Worm (Caenorhabditis elegans) whole organism, late embryonic: Measurements from ENCODE around the gene ssp-10.

ENCODE experiments used
- C08G9.2 ChIP-seq: sonication (generic microtip); optimal IDR thresholded peaks from 2 replicates; lab custom pipeline; 2016; ENCODE audit warnings: mild to moderate bottlenecking, missing genetic modification characterization, moderate library complexity, missing compliant biosample characterization
- C38D4.7 ChIP-seq: fragments of 200-800 bp; sonication (Bioruptor generic); optimal IDR thresholded peaks from 2 replicates; lab custom pipeline; 2018; ENCODE audit warnings: mild to moderate bottlenecking, missing genetic modification characterization, moderate library complexity, missing compliant biosample characterization
- F13H6.1 ChIP-seq: sonication (generic microtip); optimal IDR thresholded peaks from 2 replicates; lab custom pipeline; 2016; ENCODE audit warnings: missing genetic modification characterization, missing compliant biosample characterization
- ahr-1 ChIP-seq: sonication (generic microtip); optimal IDR thresholded peaks from 2 replicates; lab custom pipeline; 2016; ENCODE audit warnings: missing genetic modification characterization, missing compliant biosample characterization
- ama-1 ChIP-seq: fragments of 150-350 bp; optimal IDR thresholded peaks from 2 replicates; lab custom pipeline; 2014
- ceh-14 ChIP-seq: sonication (generic microtip); optimal IDR thresholded peaks from 2 replicates; lab custom pipeline; 2016; ENCODE audit warnings: missing genotype, missing genetic modification characterization, missing compliant biosample characterization
- ceh-19 ChIP-seq: fragments of 200-800 bp; sonication (Bioruptor generic); optimal IDR thresholded peaks from 2 replicates; lab custom pipeline; 2018; ENCODE audit warnings: mild to moderate bottlenecking, missing genetic modification characterization, missing compliant biosample characterization
- ceh-2 ChIP-seq: sonication (generic microtip); optimal IDR thresholded peaks from 2 replicates; lab custom pipeline; 2016; ENCODE audit warnings: missing genotype, missing genetic modification characterization, missing compliant biosample characterization
- ceh-24 ChIP-seq: sonication (generic microtip); optimal IDR thresholded peaks from 2 replicates; lab custom pipeline; 2016; ENCODE audit warnings: mild to moderate bottlenecking, missing genetic modification characterization, missing compliant biosample characterization
- ceh-34 ChIP-seq: sonication (generic microtip); optimal IDR thresholded peaks from 2 replicates; lab custom pipeline; 2016; ENCODE audit warnings: mild to moderate bottlenecking, missing genetic modification characterization, missing compliant biosample characterization
- ceh-45 ChIP-seq: fragments of 200-800 bp; sonication (Bioruptor generic); IDR thresholded peaks from 2 replicates; pipeline ENCODE4 v1.3.6; 2022; ENCODE audit warnings: missing genetic modification reagents, missing genetic modification characterization, missing compliant biosample characterization
- che-1 ChIP-seq: sonication (generic microtip); optimal IDR thresholded peaks from 2 replicates; lab custom pipeline; 2016; ENCODE audit warnings: mild to moderate bottlenecking, missing genetic modification characterization, missing compliant biosample characterization
- dmd-4 ChIP-seq: sonication (generic microtip); optimal IDR thresholded peaks from 2 replicates; lab custom pipeline; 2016; ENCODE audit warnings: borderline replicate concordance, missing genetic modification characterization, missing compliant biosample characterization
- dve-1 ChIP-seq: sonication (generic microtip); optimal IDR thresholded peaks from 2 replicates; lab custom pipeline; 2017; ENCODE audit warnings: antibody characterized with exemption, mild to moderate bottlenecking, missing genetic modification characterization, missing compliant biosample characterization
- elt-2 ChIP-seq: sonication (generic microtip); optimal IDR thresholded peaks from 2 replicates; lab custom pipeline; 2016; ENCODE audit warnings: missing genetic modification reagents, missing genetic modification characterization, missing compliant biosample characterization
- elt-4 ChIP-seq: sonication (generic microtip); optimal IDR thresholded peaks from 2 replicates; lab custom pipeline; 2016; ENCODE audit warnings: missing genetic modification characterization, missing compliant biosample characterization
- fkh-6 ChIP-seq: sonication (generic microtip); optimal IDR thresholded peaks from 2 replicates; lab custom pipeline; 2016; ENCODE audit warnings: missing genetic modification characterization, missing compliant biosample characterization
- hlh-30 ChIP-seq: sonication (generic microtip); optimal IDR thresholded peaks from 2 replicates; lab custom pipeline; 2017; ENCODE audit warnings: antibody characterized with exemption, missing genetic modification characterization, missing compliant biosample characterization; ENCODE audit not compliant: insufficient read depth
- hlh-6 ChIP-seq: sonication (generic microtip); optimal IDR thresholded peaks from 2 replicates; lab custom pipeline; 2016; ENCODE audit warnings: missing genotype, missing genetic modification characterization, missing compliant biosample characterization
- nhr-11 ChIP-seq: fragments of 150-350 bp; optimal IDR thresholded peaks from 2 replicates; lab custom pipeline; 2014; ENCODE audit warnings: missing biosample characterization, missing genetic modification characterization
- nhr-232 ChIP-seq: sonication (generic microtip); optimal IDR thresholded peaks from 2 replicates; lab custom pipeline; 2016; ENCODE audit warnings: missing genetic modification characterization, missing compliant biosample characterization
- npax-4 ChIP-seq: sonication (generic microtip); optimal IDR thresholded peaks from 2 replicates; lab custom pipeline; 2016; ENCODE audit warnings: missing genetic modification characterization, missing compliant biosample characterization
- pha-2 ChIP-seq: sonication (generic microtip); optimal IDR thresholded peaks from 2 replicates; lab custom pipeline; 2017; ENCODE audit warnings: mild to moderate bottlenecking, missing genetic modification characterization, missing compliant biosample characterization
- pros-1 ChIP-seq: fragments of 150-350 bp; optimal IDR thresholded peaks from 2 replicates; lab custom pipeline; 2014; ENCODE audit warnings: missing biosample characterization, missing genetic modification reagents, missing genetic modification characterization
- ref-2 ChIP-seq: sonication (generic microtip); optimal IDR thresholded peaks from 2 replicates; lab custom pipeline; 2016; ENCODE audit warnings: missing genetic modification characterization, missing compliant biosample characterization
- rnt-1 ChIP-seq: sonication (generic microtip); optimal IDR thresholded peaks from 2 replicates; lab custom pipeline; 2016; ENCODE audit warnings: missing genetic modification characterization, missing compliant biosample characterization
- sdc-2 ChIP-seq: sonication (generic microtip); optimal IDR thresholded peaks from 2 replicates; lab custom pipeline; 2016; ENCODE audit warnings: missing genotype, missing genetic modification characterization, missing compliant biosample characterization
- sox-2 ChIP-seq: fragments of 200-800 bp; sonication (Bioruptor generic); IDR thresholded peaks from 2 replicates; pipeline ENCODE4 v1.3.6; 2022; ENCODE audit warnings: missing genetic modification reagents, missing genetic modification characterization, missing compliant biosample characterization
- sox-4 ChIP-seq: sonication (generic microtip); optimal IDR thresholded peaks from 2 replicates; lab custom pipeline; 2017; ENCODE audit warnings: mild to moderate bottlenecking, missing genetic modification characterization, inconsistent platforms, missing compliant biosample characterization
- tbx-2 ChIP-seq: sonication (generic microtip); optimal IDR thresholded peaks from 2 replicates; lab custom pipeline; 2016; ENCODE audit warnings: missing genetic modification characterization, missing compliant biosample characterization
- unc-3 ChIP-seq, 2 experiments: fragments of 200-800 bp in 1 of 2; sonication (Bioruptor generic) in 1 of 2; sonication (generic microtip) in 1 of 2; conservative IDR thresholded peaks in 1 of 2; optimal IDR thresholded peaks in 1 of 2; 2 replicates each; pipeline versions ENCODE4 v1.3.6 to Lab custom; 2016 to 2022; ENCODE audit warnings: missing compliant biosample characterization in 2 of 2, missing genetic modification characterization in 2 of 2, missing genetic modification reagents in 1 of 2
- unc-42 ChIP-seq: sonication (generic microtip); optimal IDR thresholded peaks from 2 replicates; lab custom pipeline; 2016; ENCODE audit warnings: missing genotype, missing genetic modification characterization, missing compliant biosample characterization
- ztf-16 ChIP-seq: sonication (generic microtip); optimal IDR thresholded peaks from 2 replicates; lab custom pipeline; 2017; ENCODE audit warnings: missing genetic modification characterization, missing compliant biosample characterization

The ssp-10 gene

DNA sequence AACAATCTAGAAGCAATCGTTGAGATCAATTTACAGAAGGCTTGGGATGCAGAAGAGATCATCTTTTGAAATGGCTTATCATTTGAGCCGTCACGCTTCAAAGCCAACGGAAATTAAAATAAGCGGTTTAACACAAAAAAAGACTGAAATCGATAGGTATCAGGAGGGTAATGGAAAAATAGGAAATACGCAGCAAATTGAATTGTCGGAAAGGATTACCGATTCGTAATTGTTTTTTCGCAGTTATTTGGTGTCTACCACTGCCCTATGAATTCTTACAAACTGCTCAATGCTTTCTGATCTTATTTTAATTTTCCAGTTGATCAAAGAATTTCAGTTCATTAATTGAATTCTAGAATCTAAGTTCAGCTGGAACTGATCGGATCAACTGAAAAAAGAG is 39.3 kb downstream of the ssp-10 start:
- no peak for TF ChIP-seq nhr-232 (tag; lab: Kevin White, UChicago)
- no peak for TF ChIP-seq C08G9.2 (tag; lab: Kevin White, UChicago)
- TF ChIP-seq ztf-16: no peak
- TF ChIP-seq ceh-24: no peak
- TF ChIP-seq ref-2: no peak
- no peak for TF ChIP-seq ceh-2 (tag; lab: Kevin White, UChicago)
- no peak for TF ChIP-seq sdc-2 (tag; lab: Kevin White, UChicago)
- no peak for TF ChIP-seq elt-2 (tag; lab: Kevin White, UChicago)

DNA sequence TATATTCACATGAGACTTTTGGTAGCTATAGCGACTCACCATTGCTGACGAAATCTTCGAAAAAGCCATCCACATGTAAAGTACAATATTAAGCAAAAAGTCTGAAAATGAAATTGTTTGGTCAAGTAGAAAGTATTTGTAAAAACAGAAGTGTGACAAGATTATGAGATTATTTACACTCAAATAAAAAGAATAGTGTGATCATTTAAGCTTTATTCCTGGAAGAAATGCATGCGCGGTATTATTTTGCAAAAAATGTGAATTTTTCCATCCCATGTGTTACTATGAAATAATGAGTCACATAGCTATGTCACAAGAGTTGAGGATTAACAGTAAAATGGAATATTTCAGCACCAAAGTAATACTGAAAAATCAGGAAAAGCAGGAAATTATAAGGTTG is 40.2 kb downstream of the ssp-10 start, which contains the start of gene dct-15:
TSS of gene dct-15 (minus strand) at position 101 of the 400 bp plus-strand sequence.
- TF ChIP-seq ceh-14 (tag; lab: Kevin White, UChicago) (no peak), ceh-34 (tag; lab: Kevin White, UChicago) (no peak), hlh-30 (tag; lab: Kevin White, UChicago) (no peak), dve-1 (tag; lab: Kevin White, UChicago) (no peak), nhr-11 (tag; lab: Kevin White, UChicago) (no peak), sox-2 (GFP tag; lab: Robert Waterston, UW) (no peak), ceh-45 (GFP tag; lab: Robert Waterston, UW) (no peak), pros-1 (tag; lab: Kevin White, UChicago) (no peak), dmd-4 (tag; lab: Kevin White, UChicago) (no peak), fkh-6 (tag; lab: Kevin White, UChicago) (no peak), F13H6.1 (no peak), ahr-1 (tag; lab: Kevin White, UChicago) (no peak), npax-4 (no peak), hlh-6 (no peak), ceh-2 (tag; lab: Kevin White, UChicago) (no peak), ama-1 (no peak), unc-42 (tag; lab: Kevin White, UChicago) (no peak), sox-4 (tag; lab: Kevin White, UChicago) (no peak), che-1 (tag; lab: Kevin White, UChicago) (no peak)

DNA sequence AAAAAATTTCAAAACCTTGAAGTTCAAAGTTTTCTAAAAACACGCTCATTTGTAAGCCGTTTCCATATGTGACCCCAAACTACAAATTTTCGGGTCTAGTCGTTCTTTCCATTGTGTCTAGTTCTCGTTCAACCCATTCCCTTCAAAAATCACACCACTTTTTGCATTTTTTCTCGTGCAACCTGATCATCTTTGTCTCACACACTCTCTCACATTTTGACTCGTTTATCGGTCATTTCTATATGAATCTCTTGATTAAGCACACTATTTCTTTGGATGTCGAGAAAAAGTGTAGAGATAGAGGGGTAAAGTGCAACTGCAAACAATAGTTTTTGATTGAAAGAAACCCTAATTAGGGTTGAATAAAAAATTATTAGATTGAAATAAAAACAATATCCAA is 47.3 kb downstream of the ssp-10 start:
- TF ChIP-seq sox-4 (tag; lab: Kevin White, UChicago): no peak
- TF ChIP-seq pha-2: no peak
- TF ChIP-seq unc-42 (tag; lab: Kevin White, UChicago): peak; percentile 6
- no peak for TF ChIP-seq nhr-232 (tag; lab: Kevin White, UChicago)

DNA sequence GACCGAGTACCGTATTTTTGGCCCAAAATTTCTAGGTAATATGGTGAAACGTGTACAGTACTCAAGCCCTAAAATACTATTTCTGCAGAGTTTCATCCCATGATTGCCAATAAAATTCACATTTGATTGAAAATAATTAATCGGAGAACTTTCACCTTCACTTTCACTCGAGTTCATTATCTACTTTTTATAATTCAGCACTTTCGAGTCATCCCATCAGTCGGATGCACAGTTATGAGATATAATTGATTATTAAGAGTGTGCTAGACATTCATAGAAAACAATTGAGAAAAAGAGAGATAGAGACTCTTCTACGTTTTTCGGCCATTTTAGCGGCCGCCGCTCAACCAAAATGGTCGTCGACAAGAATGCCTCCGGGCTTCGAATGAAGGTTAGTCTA is 48.1 kb downstream of the ssp-10 start, which contains the start of gene fat-3:
TSS of gene fat-3 (plus strand) at position 313 of the 400 bp plus-strand sequence.
- TF ChIP-seq sdc-2 (tag; lab: Kevin White, UChicago) (no peak), C08G9.2 (tag; lab: Kevin White, UChicago) (no peak), unc-3 (GFP tag; conservative IDR thresholded peaks at IDR 0.05; lab: Robert Waterston, UW) (no peak), unc-3 (tag; optimal IDR thresholded peaks at IDR 0.05; lab: Kevin White, UChicago) (no peak), npax-4 (no peak), rnt-1 (no peak), unc-42 (tag; lab: Kevin White, UChicago) (no peak), elt-4 (tag; lab: Kevin White, UChicago) (no peak), C38D4.7 (GFP tag; lab: Kevin White, UChicago) (no peak), tbx-2 (no peak), ceh-19 (GFP tag; lab: Kevin White, UChicago) (no peak)

DNA sequence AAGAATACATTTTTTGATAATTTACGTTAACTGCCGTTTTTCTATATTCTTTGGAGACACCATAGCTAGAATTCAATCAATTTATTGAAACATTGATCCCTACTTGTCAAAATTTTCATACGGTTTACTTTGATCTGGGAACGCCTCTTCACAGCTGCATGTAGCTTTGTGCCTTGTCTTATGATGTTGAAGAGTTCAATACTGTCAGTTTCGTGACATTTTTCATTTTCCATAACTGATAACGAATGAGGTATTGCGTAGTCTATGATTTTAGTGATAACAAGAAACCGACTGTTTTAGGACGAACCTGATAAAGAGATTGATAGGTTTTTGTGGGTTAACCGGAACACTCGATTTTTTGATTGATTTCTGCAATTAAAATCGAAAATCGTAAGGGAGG is 49.4 kb downstream of the ssp-10 start:
- TF ChIP-seq ceh-34 (tag; lab: Kevin White, UChicago): no peak
- peak; percentile 94 for TF ChIP-seq elt-2 (tag; lab: Kevin White, UChicago)
